Worm (Caenorhabditis elegans) whole organism, L2 larva: ENCODE data around the gene atgp-2.

Experiments used
- R02D3.7 ChIP-seq: fragments of 150-350 bp; optimal IDR thresholded peaks from 2 replicates; lab custom pipeline; 2014; ENCODE audit warnings: missing biosample characterization, missing genetic modification characterization
- ZK546.5 ChIP-seq: sonication (generic microtip); optimal IDR thresholded peaks from 2 replicates; lab custom pipeline; 2017; ENCODE audit warnings: missing biosample characterization, missing genetic modification characterization
- lin-39 ChIP-seq: fragments of 150-350 bp; optimal IDR thresholded peaks from 2 replicates; lab custom pipeline; 2014; ENCODE audit warnings: missing biosample characterization, missing genetic modification reagents, missing genetic modification characterization
- nhr-10 ChIP-seq: sonication (generic microtip); optimal IDR thresholded peaks from 2 replicates; lab custom pipeline; 2017; ENCODE audit warnings: missing biosample characterization, missing genetic modification characterization
- nhr-237 ChIP-seq: fragments of 150-350 bp; optimal IDR thresholded peaks from 2 replicates; lab custom pipeline; 2014; ENCODE audit warnings: missing biosample characterization, missing genetic modification characterization

ce11 chrII:14598367-14598766, 45.5 kb downstream of the atgp-2 start:
- TF ChIP-seq nhr-237 (tag; lab: Kevin White, UChicago) (no peak), ZK546.5 (tag; lab: Kevin White, UChicago) (no peak), nhr-10 (tag; lab: Kevin White, UChicago) (peak; percentile 7), R02D3.7 (no peak), lin-39 (no peak)
